Fruit fly (Drosophila melanogaster) ovary, adult (tissue): ENCODE data around the gene CG1440.

ENCODE experiments used
- CG17801 ChIP-seq: fragments of 200-800 bp; optimal IDR thresholded peaks from 2 replicates; lab custom pipeline; 2019; ENCODE audit warnings: missing biosample characterization, mild to moderate bottlenecking, missing genetic modification characterization, moderate library complexity; ENCODE audit not compliant: partially characterized antibody

The CG1440 gene

dm6 chrX:8436656-8437284 is at the start of gene CG1440:
Gene CG1440 (plus strand): TSS chrX:8437057.
- TF ChIP-seq CG17801: peak; percentile 89

- TF ChIP-seq CG17801: no peak
Observed at dm6 chrX:8396611-8397010, 40.2 kb upstream of the CG1440 start.

dm6 chrX:8398177-8399018 is 38.5 kb upstream of the CG1440 start, which contains the start of gene CG10555:
Gene CG10555 (plus strand): TSS chrX:8398940.
- peak; percentile 92 for TF ChIP-seq CG17801

dm6 chrX:8399019-8399623 is 37.7 kb upstream of the CG1440 start:
- TF ChIP-seq CG17801: no peak

dm6 chrX:8407124-8407775 is 29.6 kb upstream of the CG1440 start, which contains the start of gene PIG-T:
Gene PIG-T (minus strand): TSS chrX:8407263.
- peak; percentile 14 for TF ChIP-seq CG17801

- TF ChIP-seq CG17801: peak; percentile 1
Observed at dm6 chrX:8408971-8409455, 27.8 kb upstream of the CG1440 start, which contains the start of gene Trf2. Gene Trf2 (plus strand): TSS chrX:8409272.

dm6 chrX:8409793-8410192 is 27.1 kb upstream of the CG1440 start:
- peak; percentile 99 for TF ChIP-seq CG17801

- TF ChIP-seq CG17801: peak; percentile 92
Observed at dm6 chrX:8410349-8411240, 26.3 kb upstream of the CG1440 start.

- TF ChIP-seq CG17801: peak; percentile 96
Observed at dm6 chrX:8411532-8411960, 25.3 kb upstream of the CG1440 start, which contains the start of gene lawc. Gene lawc (minus strand): TSS chrX:8411658.

- peak; percentile 54 for TF ChIP-seq CG17801
Observed at dm6 chrX:8412197-8413160, 24.4 kb upstream of the CG1440 start.

- peak; percentile 53 for TF ChIP-seq CG17801
Observed at dm6 chrX:8413513-8414113, 23.2 kb upstream of the CG1440 start.

dm6 chrX:8414351-8414750 is 22.5 kb upstream of the CG1440 start:
- TF ChIP-seq CG17801: no peak

- TF ChIP-seq CG17801: no peak
Observed at dm6 chrX:8415605-8416004, 21.3 kb upstream of the CG1440 start.

- no peak for TF ChIP-seq CG17801
Observed at dm6 chrX:8416209-8416608, 20.6 kb upstream of the CG1440 start.
